Fruit fly (Drosophila melanogaster): ENCODE measurements around the gene CG13833.

The CG13833 gene

DNA sequence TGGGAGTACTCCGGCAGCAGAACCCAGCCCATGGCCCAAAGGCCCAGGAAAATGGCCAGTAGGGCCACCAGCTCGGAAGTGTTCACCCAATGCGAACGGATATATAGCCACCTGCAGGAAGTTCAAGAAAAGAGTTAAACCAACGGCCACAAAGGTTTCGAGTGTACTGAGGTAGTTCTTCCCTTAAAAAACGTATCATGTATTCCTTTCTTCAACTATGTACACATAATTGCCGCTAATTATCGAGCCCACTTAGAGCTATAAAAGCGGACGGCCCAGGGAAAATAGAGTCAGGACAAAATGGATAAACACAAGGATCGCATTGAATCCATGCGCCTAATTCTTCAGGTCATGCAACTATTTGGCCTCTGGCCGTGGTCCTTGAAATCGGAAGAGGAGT, 48.4 kb downstream of the CG13833 start, which contains the start of gene Or94a:
Gene Or94a (plus strand): TSS at position 301 of the 400 bp plus-strand sequence.
- TF ChIP-seq dsf (GFP tag; optimal IDR thresholded peaks at IDR 0.05; ENCODE audit: borderline replicate concordance) (no peak), Rel (GFP tag; optimal IDR thresholded peaks at IDR 0.05) (no peak), Rel (tag; optimal IDR thresholded peaks at IDR 0.05) (no peak), Dfd (GFP tag; optimal IDR thresholded peaks at IDR 0.05) (no peak), N (GFP tag; optimal IDR thresholded peaks at IDR 0.05) (no peak), pan (optimal IDR thresholded peaks at IDR 0.05) (no peak), br (GFP tag; optimal IDR thresholded peaks at IDR 0.05) (no peak), Dif (GFP tag; optimal IDR thresholded peaks at IDR 0.05; ENCODE audit: partially characterized antibody) (no peak), rgr (GFP tag; optimal IDR thresholded peaks at IDR 0.05) (no peak), Vsx2 (GFP tag; optimal IDR thresholded peaks at IDR 0.05; ENCODE audit: partially characterized antibody) (no peak), fru (GFP tag; optimal IDR thresholded peaks at IDR 0.05) (no peak), HLH106 (tag; optimal IDR thresholded peaks at IDR 0.05) (no peak)
